Fruit fly (Drosophila melanogaster): ENCODE measurements around the gene CG10077.

DNA sequence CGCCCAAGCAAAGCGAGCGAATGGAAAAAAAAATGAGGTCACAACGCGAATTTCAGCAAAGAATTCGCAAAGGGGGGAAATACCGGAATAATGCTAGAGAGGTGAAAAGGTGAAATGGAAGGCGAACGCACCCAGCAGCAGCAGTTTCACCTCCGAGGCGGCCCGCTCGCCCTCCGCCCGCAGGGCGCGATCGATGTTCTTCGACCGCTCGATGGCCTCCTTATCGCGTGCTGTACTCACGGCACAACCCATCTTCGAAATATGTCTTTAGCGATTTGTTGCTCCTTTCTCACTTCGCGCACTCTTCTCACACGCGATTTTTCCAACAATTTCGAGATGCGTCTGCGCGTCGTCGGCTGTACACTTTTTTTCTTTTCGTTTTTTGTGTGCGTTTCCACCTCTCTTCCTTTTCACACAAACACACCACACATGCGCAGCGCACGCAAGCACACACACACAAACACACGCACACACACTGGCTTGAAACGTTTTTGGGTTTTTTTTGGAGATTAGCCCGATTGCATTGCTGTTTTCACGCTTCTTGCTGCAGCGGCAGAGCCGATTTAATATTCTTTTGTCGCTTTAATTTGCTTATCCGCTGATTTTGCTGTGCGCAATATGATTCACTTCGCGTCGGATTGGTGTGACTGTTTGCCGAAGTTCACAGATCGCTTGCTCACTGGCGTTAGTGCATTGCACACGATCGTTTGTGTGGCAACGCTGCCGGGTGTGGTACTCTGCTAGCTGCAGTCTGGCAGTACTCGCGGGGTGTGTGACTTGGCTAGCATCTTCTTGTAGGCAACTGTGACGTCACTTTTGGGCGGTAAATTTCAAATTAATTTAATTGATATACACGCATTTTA, 23.9 kb upstream of the CG10077 start, which contains the start of gene Galphai:
- TF ChIP-seq h (optimal IDR thresholded peaks at IDR 0.05) (no peak), psq (optimal IDR thresholded peaks at IDR 0.05) (no peak)
